Worm (Caenorhabditis elegans): ENCODE results near the gene dct-13.
"Not testable (repeated sequence)": the region's sequence is repeated elsewhere in the genome, so short reads cannot be mapped to it uniquely, and the experiment has no call there.

The dct-13 gene

ce11 chrIV:17025017-17025416 is at the start of gene dct-13:
dct-13 (minus strand) TSS chrIV:17025117.
- no peak for TF ChIP-seq unc-62 (GFP tag; optimal IDR thresholded peaks at IDR 0.05)

- not testable (repeated sequence) for TF ChIP-seq ztf-22 (GFP tag; optimal IDR thresholded peaks at IDR 0.05); dpff-1 (tag; optimal IDR thresholded peaks at IDR 0.05); Y95B8A.8 (GFP tag; IDR thresholded peaks at IDR 0.05)
Observed at ce11 chrIV:17070791-17071190, 45.9 kb upstream of the dct-13 start, which contains the start of gene Y116A8C.24. Y116A8C.24 (minus strand) TSS chrIV:17070891.

- not testable (repeated sequence) for TF ChIP-seq attf-5 (GFP tag; optimal IDR thresholded peaks at IDR 0.05); T07F8.4 (tag; optimal IDR thresholded peaks at IDR 0.05); efl-1 (GFP tag; optimal IDR thresholded peaks at IDR 0.05)
Observed at ce11 chrIV:17064937-17065336, 40.0 kb upstream of the dct-13 start, which contains the start of gene Y116A8C.465. Y116A8C.465 (plus strand) TSS chrIV:17065237.

ce11 chrIV:17063700-17064099 is 38.8 kb upstream of the dct-13 start, which contains the start of gene Y116A8C.467:
Y116A8C.467 (minus strand) TSS chrIV:17063800.
- TF ChIP-seq gei-17 (GFP tag; optimal IDR thresholded peaks at IDR 0.05); ceh-100 (GFP tag; IDR thresholded peaks at IDR 0.05); mes-4 (tag; optimal IDR thresholded peaks at IDR 0.05): not testable (repeated sequence)

- peak; percentile 58; the same call in 1 of the 2 replicates for TF ChIP-seq pbrm-1 (GFP tag; IDR thresholded peaks at IDR 0.05)
- peak; percentile 37 for TF ChIP-seq snpc-4 (GFP tag; optimal IDR thresholded peaks at IDR 0.05)
- peak in 3 of 4 experiments; percentile 68 to 95 (median 85) for TF ChIP-seq snpc-4 (tag; optimal IDR thresholded peaks at IDR 0.05)
- TF ChIP-seq attf-6 (GFP tag; IDR thresholded peaks at IDR 0.05), result peak; percentile 91
Observed at ce11 chrIV:17058489-17059121, 33.7 kb upstream of the dct-13 start.

ce11 chrIV:17058036-17058435 is 33.1 kb upstream of the dct-13 start, which contains the start of gene Y116A8C.44:
Y116A8C.44 (minus strand) TSS chrIV:17058136.
- TF ChIP-seq Y79H2A.3 (GFP tag; conservative IDR thresholded peaks at IDR 0.05) (no peak), ztf-26 (tag; optimal IDR thresholded peaks at IDR 0.05) (no peak), B0336.3 (GFP tag; IDR thresholded peaks at IDR 0.05) (no peak), snpc-1.1 (tag; optimal IDR thresholded peaks at IDR 0.05; ENCODE audit: insufficient read depth) (no peak), lin-26 (GFP tag; IDR thresholded peaks at IDR 0.05) (no peak), F10E7.11 (tag; optimal IDR thresholded peaks at IDR 0.05) (no peak), aptf-3 (GFP tag; IDR thresholded peaks at IDR 0.05) (no peak), ekl-4 (GFP tag; IDR thresholded peaks at IDR 0.05) (no peak), atf-7 (tag; optimal IDR thresholded peaks at IDR 0.05) (no peak)

ce11 chrIV:17053261-17053660 is 28.3 kb upstream of the dct-13 start, which contains the start of gene Y116A8C.23:
Y116A8C.23 (plus strand) TSS chrIV:17053561.
- TF ChIP-seq bed-1 (GFP tag; IDR thresholded peaks at IDR 0.05), result no peak
- TF ChIP-seq snpc-1.3 (tag; optimal IDR thresholded peaks at IDR 0.05; ENCODE audit: insufficient read depth), result no peak
- no peak for TF ChIP-seq nhr-27 (tag; optimal IDR thresholded peaks at IDR 0.05)
- no peak for TF ChIP-seq K12H6.12 (tag; optimal IDR thresholded peaks at IDR 0.05)
- no peak for TF ChIP-seq B0035.1 (tag; optimal IDR thresholded peaks at IDR 0.05)
- no peak for TF ChIP-seq efl-1 (GFP tag; optimal IDR thresholded peaks at IDR 0.05)
- TF ChIP-seq Y79H2A.3 (GFP tag; conservative IDR thresholded peaks at IDR 0.05), result no peak
- TF ChIP-seq F55B11.4 (tag; optimal IDR thresholded peaks at IDR 0.05; ENCODE audit: borderline replicate concordance, insufficient read depth), result no peak
- TF ChIP-seq attf-5 (GFP tag; optimal IDR thresholded peaks at IDR 0.05), result no peak
- no peak for TF ChIP-seq hrde-1 (tag; optimal IDR thresholded peaks at IDR 0.05; ENCODE audit: borderline replicate concordance)
